Worm (Caenorhabditis elegans) whole organism, midembryonic: ENCODE data around the gene Y102A11A.2.

Experiments
- T22C8.4 ChIP-seq: fragments of 200-800 bp; sonication (Bioruptor generic); IDR thresholded peaks from 2 replicates; pipeline ENCODE4 v1.3.6; 2022; ENCODE audit warnings: missing genetic modification characterization, missing compliant biosample characterization
- cog-1 ChIP-seq: sonication (generic microtip); optimal IDR thresholded peaks from 2 replicates; lab custom pipeline; 2016; ENCODE audit warnings: missing genetic modification characterization, missing compliant biosample characterization
- flt-1 ChIP-seq: fragments of 200-800 bp; sonication (Bioruptor generic); IDR thresholded peaks from 2 replicates; pipeline ENCODE4 v1.3.6; 2022; ENCODE audit warnings: missing genetic modification characterization, missing compliant biosample characterization
- klf-2 ChIP-seq: fragments of 200-800 bp; sonication (Bioruptor generic); conservative IDR thresholded peaks from 2 replicates; pipeline ENCODE4 v1.3.6; 2022; ENCODE audit warnings: missing genetic modification reagents, missing genetic modification characterization, missing compliant biosample characterization
- med-1 ChIP-seq: sonication (generic microtip); optimal IDR thresholded peaks from 2 replicates; lab custom pipeline; 2017; ENCODE audit warnings: missing genetic modification characterization, mild to moderate bottlenecking, missing compliant biosample characterization, antibody characterized with exemption, missing genetic modification reagents; ENCODE audit not compliant: insufficient read depth
- ref-1 ChIP-seq: fragments of 200-800 bp; sonication (Bioruptor generic); conservative IDR thresholded peaks from 2 replicates; pipeline ENCODE4 v1.3.6; 2022; ENCODE audit warnings: missing genetic modification reagents, missing genetic modification characterization, missing compliant biosample characterization
- tab-1 ChIP-seq: fragments of 200-800 bp; sonication (Bioruptor generic); IDR thresholded peaks from 2 replicates; pipeline ENCODE4 v1.3.6; 2022; ENCODE audit warnings: missing genetic modification characterization, missing compliant biosample characterization
- ztf-23 ChIP-seq: fragments of 200-800 bp; sonication (Bioruptor generic); IDR thresholded peaks from 2 replicates; pipeline ENCODE4 v1.3.6; 2022; ENCODE audit warnings: missing genetic modification reagents, missing genetic modification characterization, missing compliant biosample characterization
- ztf-29 ChIP-seq: fragments of 200-800 bp; sonication (Bioruptor generic); IDR thresholded peaks from 2 replicates; pipeline ENCODE4 v1.3.6; 2022; ENCODE audit warnings: missing genetic modification reagents, missing genetic modification characterization, missing compliant biosample characterization

The Y102A11A.2 gene

DNA sequence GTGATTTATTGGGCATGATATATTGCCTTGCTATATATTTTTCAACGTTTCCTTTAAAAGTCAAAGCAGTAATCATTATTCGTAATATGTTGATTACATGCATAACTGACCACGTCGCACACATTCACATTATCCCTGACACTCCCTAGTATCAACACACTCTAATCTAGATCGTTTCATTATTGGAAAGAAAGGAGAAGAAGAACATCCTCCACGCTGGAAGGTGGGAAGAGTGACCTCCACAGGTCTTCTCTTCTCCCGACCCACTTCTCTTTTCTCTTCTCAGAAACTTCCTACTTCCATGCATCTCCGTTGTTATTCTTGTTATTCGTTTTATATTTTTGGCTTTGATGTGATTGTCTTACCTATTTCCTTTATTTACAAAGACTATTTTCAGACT is 47.6 kb downstream of the Y102A11A.2 start, which contains the start of gene txdc-12.2:
TSS of gene txdc-12.2 (plus strand) at position 396 of the 400 bp plus-strand sequence.
- TF ChIP-seq ztf-29 (GFP tag; lab: Robert Waterston, UW) (no peak), ztf-23 (GFP tag; lab: Robert Waterston, UW) (no peak), med-1 (GFP tag; lab: Kevin White, UChicago) (no peak), ref-1 (no peak), flt-1 (GFP tag; lab: Robert Waterston, UW) (no peak), cog-1 (tag; lab: Kevin White, UChicago) (no peak), klf-2 (GFP tag; lab: Robert Waterston, UW) (no peak), tab-1 (GFP tag; lab: Robert Waterston, UW) (no peak), T22C8.4 (no peak)

DNA sequence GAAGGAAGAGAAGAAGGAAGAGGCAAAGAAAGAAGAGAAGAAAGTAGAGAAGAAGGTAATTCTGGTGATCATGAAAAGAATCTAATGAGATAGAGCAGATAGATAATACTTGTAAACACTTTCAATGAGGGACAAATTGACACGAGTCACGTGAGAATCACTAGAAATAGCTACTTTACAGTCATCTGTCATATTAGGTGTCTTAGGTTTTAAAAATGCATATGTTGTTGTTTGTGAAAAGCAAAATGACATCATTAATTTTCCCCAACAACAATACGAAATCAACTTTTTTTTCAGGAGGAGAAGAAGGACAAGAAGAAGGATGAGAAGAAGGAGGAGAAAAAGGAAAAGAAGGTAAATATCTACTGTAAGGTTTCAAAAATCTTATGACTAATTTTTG is 48.7 kb downstream of the Y102A11A.2 start:
- TF ChIP-seq ztf-29 (GFP tag; lab: Robert Waterston, UW) (no peak), klf-2 (GFP tag; lab: Robert Waterston, UW) (no peak), cog-1 (tag; lab: Kevin White, UChicago) (no peak), med-1 (GFP tag; lab: Kevin White, UChicago) (no peak), ref-1 (no peak), T22C8.4 (no peak), ztf-23 (GFP tag; lab: Robert Waterston, UW) (no peak), tab-1 (GFP tag; lab: Robert Waterston, UW) (no peak), flt-1 (GFP tag; lab: Robert Waterston, UW) (no peak)

DNA sequence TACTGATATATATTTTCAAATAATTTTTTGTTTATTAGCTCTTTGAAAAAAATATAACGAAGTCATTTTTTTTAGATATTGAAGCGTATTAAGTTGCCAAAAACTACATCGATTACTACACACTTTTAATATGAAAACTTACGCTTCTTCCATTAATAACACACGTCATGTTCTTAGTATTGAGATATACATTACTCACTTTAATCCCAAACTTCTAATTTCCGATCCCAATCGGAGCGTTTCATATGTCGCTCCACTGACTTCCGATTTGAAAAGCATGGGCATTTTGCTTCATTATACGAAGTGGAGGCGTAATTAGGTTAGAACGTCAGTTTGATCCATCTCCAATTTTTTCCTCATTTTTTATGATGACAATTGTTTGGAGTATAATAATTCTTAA is 52.4 kb downstream of the Y102A11A.2 start:
- TF ChIP-seq flt-1 (GFP tag; lab: Robert Waterston, UW), result no peak
- no peak for TF ChIP-seq ztf-29 (GFP tag; lab: Robert Waterston, UW)
- no peak for TF ChIP-seq tab-1 (GFP tag; lab: Robert Waterston, UW)
- no peak for TF ChIP-seq cog-1 (tag; lab: Kevin White, UChicago)

DNA sequence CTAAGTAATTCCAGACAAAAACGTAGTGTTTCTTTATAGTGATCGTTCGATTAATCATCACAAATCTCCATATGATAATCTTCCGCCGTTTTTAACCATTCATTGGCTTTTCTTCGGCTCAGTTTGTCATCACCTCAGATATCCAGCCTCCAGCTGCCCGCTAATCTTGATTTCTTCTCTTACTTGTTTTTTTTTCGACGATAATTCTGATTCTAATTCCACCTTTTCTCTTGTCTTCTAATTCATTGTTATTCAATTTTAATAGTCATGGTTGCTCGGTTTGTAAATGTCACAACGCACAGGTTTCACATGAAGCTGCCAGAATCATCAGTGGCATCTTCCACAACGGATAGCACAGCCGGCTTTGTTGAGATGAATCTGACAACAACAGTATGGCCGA is 53.1 kb downstream of the Y102A11A.2 start, which contains the start of gene F49H12.4:
TSS of gene F49H12.4 (plus strand) at position 301 of the 400 bp plus-strand sequence.
- TF ChIP-seq med-1 (GFP tag; lab: Kevin White, UChicago), result no peak
- no peak for TF ChIP-seq ztf-23 (GFP tag; lab: Robert Waterston, UW)
